Fruit fly (Drosophila melanogaster): ENCODE data around the gene Mst85C.

DNA sequence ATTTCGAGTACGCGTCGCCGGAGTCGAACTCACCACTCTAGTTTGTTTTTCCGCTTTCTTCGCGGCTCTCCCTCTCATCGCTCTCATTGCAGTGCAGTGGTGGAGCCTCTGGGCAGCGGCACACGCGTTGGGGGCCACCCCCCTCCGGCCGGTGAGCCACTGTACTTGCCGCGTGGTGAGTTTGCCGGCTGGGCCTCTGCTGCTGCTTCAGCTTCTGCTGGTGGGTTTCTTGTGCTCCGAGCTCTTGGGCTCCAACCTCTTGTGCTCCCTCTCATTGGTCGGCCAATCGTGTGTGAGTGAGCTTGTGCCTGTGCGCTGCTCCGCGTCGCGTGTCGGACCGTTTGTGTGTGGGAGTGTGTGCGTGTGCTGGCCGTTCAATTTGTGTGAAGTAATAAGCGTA is 4.6 kb downstream of the Mst85C start:
- TF ChIP-seq dl (GFP tag; optimal IDR thresholded peaks at IDR 0.05; ENCODE audit: insufficient read depth in 1 of 2, partially characterized antibody in 2 of 2) (peak; percentile 53 to 90), psq (GFP tag; optimal IDR thresholded peaks at IDR 0.05) (peak; percentile 69), jim (GFP tag; optimal IDR thresholded peaks at IDR 0.05) (peak; percentile 81), Hr78 (GFP tag; optimal IDR thresholded peaks at IDR 0.05) (no peak), lola (GFP tag; optimal IDR thresholded peaks at IDR 0.05) (no peak), Mio (GFP tag; optimal IDR thresholded peaks at IDR 0.05) (no peak), Myc (optimal IDR thresholded peaks at IDR 0.05) (peak; percentile 59), usp (GFP tag; optimal IDR thresholded peaks at IDR 0.05) (no peak), tai (GFP tag; optimal IDR thresholded peaks at IDR 0.05) (no peak), CG9705 (GFP tag; optimal IDR thresholded peaks at IDR 0.05) (no peak), fru (GFP tag; optimal IDR thresholded peaks at IDR 0.05) (peak; percentile 87)

Measured in whole organism, wandering third instar larva.